Worm (Caenorhabditis elegans) whole organism, midembryonic: Measurements from ENCODE around the gene C39B5.5.

Source experiments
- T22C8.4 ChIP-seq: fragments of 200-800 bp; sonication (Bioruptor generic); IDR thresholded peaks from 2 replicates; pipeline ENCODE4 v1.3.6; 2022; ENCODE audit warnings: missing genetic modification characterization, missing compliant biosample characterization
- cog-1 ChIP-seq: sonication (generic microtip); optimal IDR thresholded peaks from 2 replicates; lab custom pipeline; 2016; ENCODE audit warnings: missing genetic modification characterization, missing compliant biosample characterization
- flt-1 ChIP-seq: fragments of 200-800 bp; sonication (Bioruptor generic); IDR thresholded peaks from 2 replicates; pipeline ENCODE4 v1.3.6; 2022; ENCODE audit warnings: missing genetic modification characterization, missing compliant biosample characterization
- klf-2 ChIP-seq: fragments of 200-800 bp; sonication (Bioruptor generic); conservative IDR thresholded peaks from 2 replicates; pipeline ENCODE4 v1.3.6; 2022; ENCODE audit warnings: missing genetic modification reagents, missing genetic modification characterization, missing compliant biosample characterization
- ref-1 ChIP-seq: fragments of 200-800 bp; sonication (Bioruptor generic); conservative IDR thresholded peaks from 2 replicates; pipeline ENCODE4 v1.3.6; 2022; ENCODE audit warnings: missing genetic modification reagents, missing genetic modification characterization, missing compliant biosample characterization
- tab-1 ChIP-seq: fragments of 200-800 bp; sonication (Bioruptor generic); IDR thresholded peaks from 2 replicates; pipeline ENCODE4 v1.3.6; 2022; ENCODE audit warnings: missing genetic modification characterization, missing compliant biosample characterization
- ztf-23 ChIP-seq: fragments of 200-800 bp; sonication (Bioruptor generic); IDR thresholded peaks from 2 replicates; pipeline ENCODE4 v1.3.6; 2022; ENCODE audit warnings: missing genetic modification reagents, missing genetic modification characterization, missing compliant biosample characterization
- ztf-29 ChIP-seq: fragments of 200-800 bp; sonication (Bioruptor generic); IDR thresholded peaks from 2 replicates; pipeline ENCODE4 v1.3.6; 2022; ENCODE audit warnings: missing genetic modification reagents, missing genetic modification characterization, missing compliant biosample characterization

DNA sequence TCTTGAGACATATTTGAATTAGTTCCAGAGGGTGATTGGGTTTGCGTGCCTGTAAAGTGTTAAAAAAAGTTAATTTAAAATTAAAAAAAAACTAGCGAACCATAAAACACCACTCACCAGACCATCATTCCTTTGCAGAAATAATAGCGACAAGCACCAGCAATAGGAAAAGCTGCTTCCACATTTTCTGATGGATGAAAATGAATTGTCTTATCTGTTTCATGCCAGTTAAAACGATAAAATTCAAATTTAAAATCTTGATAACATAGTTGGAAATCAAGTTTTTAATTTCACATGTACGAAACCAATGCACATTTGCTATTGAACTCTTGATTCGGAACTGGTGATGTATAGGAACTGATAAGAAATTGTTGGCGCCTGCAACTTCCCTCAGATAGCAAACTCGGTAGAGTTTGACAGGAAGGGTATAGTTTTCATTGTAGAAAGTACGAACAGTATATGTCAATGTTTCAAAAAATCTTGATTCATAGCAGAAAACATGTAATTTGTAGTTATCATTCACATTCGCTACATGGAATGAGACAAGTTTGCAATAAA, 31.7 kb downstream of the C39B5.5 start, which contains the start of gene C39B5.10:
- TF ChIP-seq cog-1 (tag; lab: Kevin White, UChicago) (no peak), flt-1 (GFP tag; lab: Robert Waterston, UW) (no peak), ztf-23 (GFP tag; lab: Robert Waterston, UW) (no peak), T22C8.4 (no peak), ref-1 (GFP tag; lab: Robert Waterston, UW) (no peak), ztf-29 (GFP tag; lab: Robert Waterston, UW) (no peak), klf-2 (GFP tag; lab: Robert Waterston, UW) (no peak), tab-1 (no peak)
